Worm (Caenorhabditis elegans) whole organism, young adult: ENCODE results near the gene K08H2.5.

Experiments used
- F49E8.2 ChIP-seq: sonication (generic microtip); optimal IDR thresholded peaks from 3 replicates; lab custom pipeline; 2017; ENCODE audit warnings: missing genetic modification characterization, mild to moderate bottlenecking, missing compliant biosample characterization, antibody characterized with exemption, moderate library complexity; ENCODE audit not compliant: insufficient read depth
- K12H6.12 ChIP-seq: fragments of 200-800 bp; sonication (Bioruptor generic); optimal IDR thresholded peaks from 2 replicates; lab custom pipeline; 2018; ENCODE audit warnings: mild to moderate bottlenecking, missing genetic modification characterization, missing compliant biosample characterization
- ama-1 ChIP-seq, 3 experiments: fragments of 150-350 bp in 1 of 3; sonication (generic microtip) in 2 of 3; optimal IDR thresholded peaks; 2 replicates each; lab custom pipeline; 2014 to 2018; ENCODE audit warnings: missing biosample characterization in 2 of 3, missing genetic modification characterization in 2 of 3, missing genetic modification reagents in 2 of 3
- ekl-4 ChIP-seq: fragments of 200-800 bp; sonication (Bioruptor generic); IDR thresholded peaks from 2 replicates; pipeline ENCODE4 v1.3.6; 2022; ENCODE audit warnings: missing genetic modification reagents, missing genetic modification characterization, missing compliant biosample characterization
- him-1 ChIP-seq: sonication (generic microtip); optimal IDR thresholded peaks from 2 replicates; lab custom pipeline; 2016; ENCODE audit warnings: missing genotype, missing genetic modification reagents, missing genetic modification characterization, missing compliant biosample characterization
- lag-1 ChIP-seq: fragments of 200-800 bp; sonication (Bioruptor generic); IDR thresholded peaks from 2 replicates; pipeline ENCODE4 v1.3.6; 2022; ENCODE audit warnings: missing genetic modification reagents, missing genetic modification characterization, missing compliant biosample characterization
- lin-35 ChIP-seq, 3 experiments: fragments of 150-350 bp in 2 of 3; sonication (generic microtip) in 1 of 3; optimal IDR thresholded peaks; 2 replicates each; lab custom pipeline; 2014 to 2018; ENCODE audit warnings: missing biosample characterization in 3 of 3, missing genetic modification characterization in 3 of 3, missing genetic modification reagents in 3 of 3
- madf-8 ChIP-seq: fragments of 200-800 bp; sonication (Bioruptor generic); conservative IDR thresholded peaks from 2 replicates; pipeline ENCODE4 v1.3.6; 2022; ENCODE audit warnings: missing genetic modification reagents, missing genetic modification characterization, missing compliant biosample characterization
- nhr-120 ChIP-seq: fragments of 200-800 bp; sonication (Bioruptor generic); IDR thresholded peaks from 2 replicates; pipeline ENCODE4 v1.3.6; 2022; ENCODE audit warnings: missing genetic modification characterization, missing compliant biosample characterization
- snpc-4 ChIP-seq, 5 experiments: fragments of 150-350 bp in 1 of 5; sonication (generic microtip) in 4 of 5; optimal IDR thresholded peaks; 2 replicates each; lab custom pipeline; 2014 to 2018; ENCODE audit warnings: missing genetic modification characterization in 5 of 5, missing biosample characterization in 3 of 5, antibody characterized with exemption in 2 of 5, mild to moderate bottlenecking in 2 of 5, missing compliant biosample characterization in 2 of 5, missing genotype in 2 of 5, moderate library complexity in 2 of 5, missing genetic modification reagents in 1 of 5
- tbp1 ChIP-seq: fragments of 200-800 bp; sonication (Bioruptor generic); optimal IDR thresholded peaks from 2 replicates; lab custom pipeline; 2018; ENCODE audit warnings: mild to moderate bottlenecking, missing genetic modification characterization, missing compliant biosample characterization
- tlf-1 ChIP-seq: fragments of 200-800 bp; sonication (Bioruptor generic); optimal IDR thresholded peaks from 2 replicates; lab custom pipeline; 2018; ENCODE audit warnings: mild to moderate bottlenecking, missing genetic modification characterization, missing compliant biosample characterization
- ztf-25 ChIP-seq: fragments of 200-800 bp; sonication (Bioruptor generic); IDR thresholded peaks from 2 replicates; pipeline ENCODE4 v1.3.6; 2022; ENCODE audit warnings: missing genetic modification reagents, missing genetic modification characterization, missing compliant biosample characterization
- ztf-3 ChIP-seq: fragments of 200-800 bp; sonication (Bioruptor generic); optimal IDR thresholded peaks from 2 replicates; lab custom pipeline; 2018; ENCODE audit warnings: mild to moderate bottlenecking, missing genetic modification characterization, missing compliant biosample characterization

DNA sequence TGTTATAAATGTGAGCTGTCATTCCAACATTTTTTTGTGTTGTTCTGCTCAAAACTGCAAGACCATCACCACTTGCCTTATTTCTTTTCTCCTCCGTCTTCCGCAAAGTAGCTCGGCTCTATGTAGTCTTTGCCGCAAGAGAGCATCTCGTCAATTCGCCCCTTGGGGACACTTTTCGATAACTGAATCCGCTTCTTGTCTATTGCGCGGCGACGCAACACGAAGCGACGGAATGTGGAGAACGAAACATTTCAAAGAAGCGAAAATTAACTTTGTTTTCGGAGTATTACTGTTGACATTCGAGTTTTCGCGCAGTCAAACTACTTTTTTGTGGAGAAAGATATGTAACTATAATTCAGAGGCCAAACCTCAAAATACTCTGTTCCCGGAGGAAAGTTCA lies 44.0 kb downstream of the K08H2.5 start:
- no peak for TF ChIP-seq lin-35 (GFP tag; optimal IDR thresholded peaks at IDR 0.05; lab: Kevin White, UChicago)
- TF ChIP-seq madf-8 (GFP tag; lab: Robert Waterston, UW): no peak
- no peak for TF ChIP-seq ama-1 (optimal IDR thresholded peaks at IDR 0.05; lab: Kevin White, UChicago)
- no peak for TF ChIP-seq ama-1 (GFP tag; optimal IDR thresholded peaks at IDR 0.05; lab: Kevin White, UChicago)
- no peak for TF ChIP-seq ztf-3 (GFP tag; lab: Kevin White, UChicago)
- TF ChIP-seq him-1 (tag; lab: Kevin White, UChicago): no peak
- TF ChIP-seq tlf-1 (GFP tag; lab: Kevin White, UChicago): no peak
- TF ChIP-seq nhr-120 (GFP tag; lab: Robert Waterston, UW): no peak
- no peak for TF ChIP-seq ztf-25
- TF ChIP-seq snpc-4 (GFP tag; optimal IDR thresholded peaks at IDR 0.05; lab: Kevin White, UChicago): no peak
- no peak for TF ChIP-seq snpc-4 (tag; optimal IDR thresholded peaks at IDR 0.05; lab: Kevin White, UChicago)
- TF ChIP-seq tbp1 (GFP tag; lab: Kevin White, UChicago): no peak
- no peak for TF ChIP-seq lag-1 (GFP tag; lab: Robert Waterston, UW)
- TF ChIP-seq ekl-4 (GFP tag; lab: Robert Waterston, UW): no peak
- TF ChIP-seq F49E8.2 (tag; lab: Kevin White, UChicago): no peak
- TF ChIP-seq K12H6.12 (tag; lab: Kevin White, UChicago): no peak
